Fruit fly (Drosophila melanogaster) whole organism, embryonic: ENCODE results near the gene CG9961.

Source experiments
- Atf3 ChIP-seq: fragments of 200-800 bp; sonication (Bioruptor generic); optimal IDR thresholded peaks from 3 replicates; lab custom pipeline; 2016; ENCODE audit warnings: missing biosample characterization, missing genetic modification characterization
- BtbVII ChIP-seq: fragments of 200-800 bp; sonication (Bioruptor generic); optimal IDR thresholded peaks from 3 replicates; lab custom pipeline; 2017; ENCODE audit warnings: missing biosample characterization, mild to moderate bottlenecking, missing genetic modification characterization
- CG10431 ChIP-seq: fragments of 200-800 bp; sonication (Bioruptor generic); optimal IDR thresholded peaks from 3 replicates; lab custom pipeline; 2018; ENCODE audit warnings: missing biosample characterization, mild to moderate bottlenecking, missing genetic modification characterization
- CG10462 ChIP-seq: fragments of 200-800 bp; sonication (Bioruptor generic); optimal IDR thresholded peaks from 2 replicates; lab custom pipeline; 2016; ENCODE audit warnings: missing biosample characterization, missing genetic modification characterization
- CG11085 ChIP-seq: fragments of 200-800 bp; sonication (Bioruptor generic); IDR thresholded peaks from 2 replicates; pipeline ENCODE4 v1.3.6; 2022; ENCODE audit warnings: missing biosample characterization, missing genetic modification characterization
- CG12071 ChIP-seq: fragments of 200-800 bp; sonication (Bioruptor generic); optimal IDR thresholded peaks from 3 replicates; lab custom pipeline; 2018; ENCODE audit warnings: missing biosample characterization, mild to moderate bottlenecking, missing genetic modification characterization
- CG12391 ChIP-seq: fragments of 200-800 bp; sonication (Bioruptor generic); optimal IDR thresholded peaks from 3 replicates; lab custom pipeline; 2018; ENCODE audit warnings: missing biosample characterization, mild to moderate bottlenecking, missing genetic modification characterization, moderate library complexity
- CG13894 ChIP-seq: fragments of 200-800 bp; sonication (Bioruptor generic); optimal IDR thresholded peaks from 3 replicates; lab custom pipeline; 2018; ENCODE audit warnings: missing biosample characterization, mild to moderate bottlenecking, missing genetic modification characterization, moderate library complexity
- CG14050 ChIP-seq: fragments of 200-800 bp; sonication (Bioruptor generic); IDR thresholded peaks from 3 replicates; pipeline ENCODE4 v1.3.6; 2022; ENCODE audit warnings: missing biosample characterization, missing genetic modification characterization
- CG15269 ChIP-seq: fragments of 200-800 bp; sonication (Bioruptor generic); optimal IDR thresholded peaks from 2 replicates; lab custom pipeline; 2018; ENCODE audit warnings: missing biosample characterization, mild to moderate bottlenecking, missing genetic modification characterization, moderate library complexity
- CG1603 ChIP-seq: fragments of 200-800 bp; sonication (Bioruptor generic); optimal IDR thresholded peaks from 2 replicates; lab custom pipeline; 2019; ENCODE audit warnings: missing biosample characterization, mild to moderate bottlenecking, missing genetic modification characterization, moderate library complexity
- CG16813 ChIP-seq: fragments of 200-800 bp; sonication (Bioruptor generic); IDR thresholded peaks from 3 replicates; pipeline ENCODE4 v1.3.6; 2022; ENCODE audit warnings: missing biosample characterization, missing genetic modification characterization; ENCODE audit not compliant: partially characterized antibody
- CG16815 ChIP-seq: fragments of 200-800 bp; sonication (Bioruptor generic); optimal IDR thresholded peaks from 3 replicates; lab custom pipeline; 2017; ENCODE audit warnings: missing biosample characterization, mild to moderate bottlenecking, missing genetic modification characterization
- CG17802 ChIP-seq: fragments of 200-800 bp; sonication (Bioruptor generic); optimal IDR thresholded peaks from 2 replicates; lab custom pipeline; 2018; ENCODE audit warnings: missing biosample characterization, mild to moderate bottlenecking, missing genetic modification characterization, moderate library complexity
- CG30403 ChIP-seq: fragments of 200-800 bp; sonication (Bioruptor generic); optimal IDR thresholded peaks from 3 replicates; lab custom pipeline; 2016; ENCODE audit warnings: missing biosample characterization, missing genetic modification characterization
- CG34422 ChIP-seq: fragments of 200-800 bp; sonication (Bioruptor generic); IDR thresholded peaks from 3 replicates; pipeline ENCODE4 v1.3.6; 2022; ENCODE audit warnings: missing biosample characterization, missing genetic modification characterization
- CG4707 ChIP-seq: fragments of 200-800 bp; sonication (Bioruptor generic); optimal IDR thresholded peaks from 2 replicates; lab custom pipeline; 2018; ENCODE audit warnings: missing biosample characterization, mild to moderate bottlenecking, missing genetic modification characterization, moderate library complexity
- CG6683 ChIP-seq: fragments of 200-800 bp; sonication (Bioruptor generic); optimal IDR thresholded peaks from 2 replicates; lab custom pipeline; 2017; ENCODE audit warnings: missing biosample characterization, mild to moderate bottlenecking, missing genetic modification characterization, missing genetic modification reagents
- CG6791 ChIP-seq: fragments of 200-800 bp; sonication (Bioruptor generic); IDR thresholded peaks from 3 replicates; pipeline ENCODE4 v1.3.6; 2022; ENCODE audit warnings: missing biosample characterization, missing genetic modification characterization; ENCODE audit not compliant: partially characterized antibody
- CG7987 ChIP-seq: fragments of 200-800 bp; sonication (Bioruptor generic); optimal IDR thresholded peaks from 2 replicates; lab custom pipeline; 2018; ENCODE audit warnings: missing biosample characterization, mild to moderate bottlenecking, missing genetic modification characterization, moderate library complexity
- CG8388 ChIP-seq: fragments of 200-800 bp; sonication (Bioruptor generic); optimal IDR thresholded peaks from 2 replicates; lab custom pipeline; 2019; ENCODE audit warnings: missing biosample characterization, mild to moderate bottlenecking, missing genetic modification characterization, moderate library complexity
- CTCF ChIP-seq: fragments of 200-800 bp; sonication (Bioruptor generic); optimal IDR thresholded peaks from 2 replicates; lab custom pipeline; 2017; ENCODE audit warnings: missing biosample characterization, mild to moderate bottlenecking, missing genetic modification characterization, moderate library complexity
- Ets97D ChIP-seq: fragments of 200-800 bp; sonication (Bioruptor generic); optimal IDR thresholded peaks from 3 replicates; lab custom pipeline; 2016; ENCODE audit warnings: missing biosample characterization, missing genetic modification characterization
- Gsc ChIP-seq: fragments of 200-800 bp; sonication (Bioruptor generic); IDR thresholded peaks from 2 replicates; pipeline ENCODE4 v1.3.6; 2022; ENCODE audit warnings: missing biosample characterization, missing genetic modification characterization
- Hsf ChIP-seq: fragments of 200-800 bp; sonication (Bioruptor generic); optimal IDR thresholded peaks from 3 replicates; lab custom pipeline; 2016; ENCODE audit warnings: missing biosample characterization, missing genetic modification characterization
- Mes4 ChIP-seq: fragments of 200-800 bp; sonication (Bioruptor generic); optimal IDR thresholded peaks from 2 replicates; lab custom pipeline; 2016; ENCODE audit warnings: missing biosample characterization, missing genetic modification characterization
- NC2β ChIP-seq: fragments of 200-800 bp; sonication (Bioruptor generic); optimal IDR thresholded peaks from 2 replicates; lab custom pipeline; 2016; ENCODE audit warnings: missing biosample characterization, missing genetic modification characterization
- Rfx ChIP-seq: fragments of 200-800 bp; sonication (Bioruptor generic); IDR thresholded peaks from 2 replicates; pipeline ENCODE4 v1.3.6; 2022; ENCODE audit warnings: missing biosample characterization, missing genetic modification characterization
- Six4 ChIP-seq: fragments of 200-800 bp; sonication (Bioruptor generic); optimal IDR thresholded peaks from 2 replicates; lab custom pipeline; 2016; ENCODE audit warnings: missing biosample characterization, missing genetic modification characterization
- TFAM ChIP-seq: fragments of 200-800 bp; sonication (Bioruptor generic); optimal IDR thresholded peaks from 2 replicates; lab custom pipeline; 2017; ENCODE audit warnings: missing biosample characterization, missing genetic modification characterization, inconsistent platforms
- Tbp ChIP-seq: fragments of >200 bp; optimal IDR thresholded peaks from 2 replicates; lab custom pipeline; 2018; ENCODE audit warnings: missing biosample characterization, missing genetic modification characterization
- Xrp1 ChIP-seq: fragments of 200-800 bp; sonication (Bioruptor generic); IDR thresholded peaks from 2 replicates; pipeline ENCODE4 v1.3.6; 2022; ENCODE audit warnings: missing biosample characterization, missing genetic modification characterization
- ab ChIP-seq: fragments of 200-800 bp; sonication (Bioruptor generic); optimal IDR thresholded peaks from 2 replicates; lab custom pipeline; 2016; ENCODE audit warnings: missing biosample characterization, missing genetic modification characterization
- disco-r ChIP-seq: fragments of 200-800 bp; sonication (Bioruptor generic); optimal IDR thresholded peaks from 2 replicates; lab custom pipeline; 2016; ENCODE audit warnings: missing biosample characterization, missing genetic modification characterization
- dmrt11E ChIP-seq: fragments of 200-800 bp; sonication (Bioruptor generic); optimal IDR thresholded peaks from 3 replicates; lab custom pipeline; 2018; ENCODE audit warnings: missing biosample characterization, mild to moderate bottlenecking, missing genetic modification characterization, moderate library complexity
- dmrt99B ChIP-seq: fragments of 200-800 bp; sonication (Bioruptor generic); optimal IDR thresholded peaks from 2 replicates; lab custom pipeline; 2018; ENCODE audit warnings: missing biosample characterization, mild to moderate bottlenecking, missing genetic modification characterization, moderate library complexity
- emc ChIP-seq: fragments of 200-800 bp; sonication (Bioruptor generic); optimal IDR thresholded peaks from 2 replicates; lab custom pipeline; 2016; ENCODE audit warnings: missing biosample characterization, missing genetic modification characterization
- fd64A ChIP-seq: fragments of 200-800 bp; sonication (Bioruptor generic); optimal IDR thresholded peaks from 3 replicates; lab custom pipeline; 2018; ENCODE audit warnings: missing biosample characterization, mild to moderate bottlenecking, missing genetic modification characterization
- gro ChIP-seq: fragments of 200-800 bp; sonication (Bioruptor generic); optimal IDR thresholded peaks from 2 replicates; lab custom pipeline; 2016; ENCODE audit warnings: missing biosample characterization, missing genetic modification characterization
- hb ChIP-seq: fragments of 200-800 bp; sonication (Bioruptor generic); IDR thresholded peaks from 3 replicates; pipeline ENCODE4 v1.3.6; 2022; ENCODE audit warnings: missing biosample characterization, missing genetic modification characterization; ENCODE audit not compliant: partially characterized antibody
- hkb ChIP-seq, 2 experiments: fragments of 200-800 bp in 1 of 2; fragments of >200 bp in 1 of 2; sonication (Bioruptor generic) in 1 of 2; IDR thresholded peaks in 1 of 2; optimal IDR thresholded peaks in 1 of 2; 2 replicates each; pipeline versions ENCODE4 v1.3.6 to Lab custom; 2017 to 2022; ENCODE audit warnings: missing biosample characterization in 1 of 2, missing genetic modification characterization in 1 of 2
- jigr1 ChIP-seq: fragments of 200-800 bp; sonication (Bioruptor generic); IDR thresholded peaks from 3 replicates; pipeline ENCODE4 v1.3.6; 2022; ENCODE audit warnings: missing biosample characterization, missing genetic modification characterization
- lmd ChIP-seq: fragments of 200-800 bp; sonication (Bioruptor generic); IDR thresholded peaks from 2 replicates; pipeline ENCODE4 v1.3.6; 2022; ENCODE audit warnings: missing biosample characterization, missing genetic modification characterization
- nau ChIP-seq: fragments of 200-800 bp; sonication (Bioruptor generic); optimal IDR thresholded peaks from 3 replicates; lab custom pipeline; 2017; ENCODE audit warnings: missing biosample characterization, mild to moderate bottlenecking, missing genetic modification characterization, missing genetic modification reagents
- pb ChIP-seq: fragments of 200-800 bp; sonication (Bioruptor generic); optimal IDR thresholded peaks from 3 replicates; lab custom pipeline; 2016; ENCODE audit warnings: missing biosample characterization, missing genetic modification characterization
- pzg ChIP-seq: fragments of 200-800 bp; sonication (Bioruptor generic); optimal IDR thresholded peaks from 3 replicates; lab custom pipeline; 2018; ENCODE audit warnings: missing biosample characterization, mild to moderate bottlenecking, missing genetic modification characterization, moderate library complexity
- run ChIP-seq: fragments of 200-800 bp; sonication (Bioruptor generic); optimal IDR thresholded peaks from 3 replicates; lab custom pipeline; 2018; ENCODE audit warnings: missing biosample characterization, mild to moderate bottlenecking, missing genetic modification characterization
- tap ChIP-seq: fragments of 200-800 bp; optimal IDR thresholded peaks from 3 replicates; lab custom pipeline; 2019; ENCODE audit warnings: missing biosample characterization, mild to moderate bottlenecking, missing genetic modification characterization, moderate library complexity
- toy ChIP-seq: fragments of 200-800 bp; sonication (Bioruptor generic); IDR thresholded peaks from 2 replicates; pipeline ENCODE4 v1.3.6; 2022; ENCODE audit warnings: missing biosample characterization, missing genetic modification characterization

The CG9961 gene

DNA sequence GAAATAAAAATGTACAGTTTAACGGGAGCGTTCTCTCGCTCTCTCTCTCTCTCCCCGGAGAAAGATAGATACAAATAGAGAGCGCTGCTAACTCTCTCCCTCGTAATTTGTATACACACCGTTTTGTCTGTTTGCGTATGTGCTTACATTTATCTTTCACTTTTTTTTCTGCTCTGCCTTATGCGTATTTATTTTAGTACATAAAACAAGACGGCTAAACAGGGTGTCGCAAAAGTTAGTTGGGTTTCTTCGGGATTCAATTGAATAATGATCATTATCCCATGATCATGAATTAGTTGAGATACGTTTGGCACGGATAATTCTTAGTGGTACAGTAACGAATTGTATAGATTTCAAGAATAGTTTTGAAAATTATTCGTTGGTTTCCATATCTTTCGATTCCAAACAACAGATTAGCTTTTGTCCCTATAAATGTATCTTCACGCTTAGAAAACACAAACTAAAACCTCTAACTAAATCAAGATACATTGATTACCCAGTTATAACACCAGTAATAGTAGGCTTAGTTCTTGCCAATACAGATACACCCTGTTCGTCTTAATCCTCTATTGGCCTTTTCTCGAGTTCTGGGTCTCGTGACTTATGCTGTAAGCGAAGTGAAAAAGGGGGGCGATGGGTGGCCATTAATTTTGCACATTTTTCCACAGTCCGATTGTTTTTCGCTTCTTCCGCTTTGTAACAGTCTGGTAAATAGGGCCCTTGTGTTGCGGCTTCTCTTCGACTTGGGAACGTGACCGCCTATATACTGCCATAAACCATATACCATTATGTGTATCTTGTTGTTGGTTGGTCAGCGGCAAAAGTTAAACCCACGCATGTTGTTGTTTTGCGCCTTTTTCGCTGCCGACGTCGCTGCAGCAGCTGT is 9.9 kb upstream of the CG9961 start (continued):
- peak; percentile 88 for TF ChIP-seq fd64A
- TF ChIP-seq CG16815 (GFP tag; lab: Kevin White, UChicago) = peak; percentile 41
- TF ChIP-seq CG34422 (GFP tag; lab: Robert Waterston, UW) = no peak
- TF ChIP-seq dmrt11E (tag; lab: Kevin White, UChicago) = peak; percentile 52
- peak; percentile 87 for TF ChIP-seq nau (GFP tag; lab: Kevin White, UChicago)
- TF ChIP-seq Six4 = peak; percentile 53
- no peak for TF ChIP-seq toy (GFP tag; lab: Robert Waterston, UW)
- peak; percentile 75 for TF ChIP-seq CG7987 (GFP tag; lab: Kevin White, UChicago)
- TF ChIP-seq Ets97D (GFP tag; lab: Kevin White, UChicago) = no peak
- no peak for TF ChIP-seq lmd (GFP tag; lab: Robert Waterston, UW)
- TF ChIP-seq CG10431 (GFP tag; lab: Kevin White, UChicago) = peak; percentile 89
- no peak for TF ChIP-seq CG16813 (GFP tag; lab: Robert Waterston, UW)
- peak; percentile 56 for TF ChIP-seq run (tag; lab: Kevin White, UChicago)
- TF ChIP-seq Tbp (GFP tag; lab: Kevin White, UChicago) = no peak
- TF ChIP-seq emc = peak; percentile 62
- no peak for TF ChIP-seq CG11085 (GFP tag; lab: Robert Waterston, UW)
- peak; percentile 73 for TF ChIP-seq Mes4 (GFP tag; lab: Kevin White, UChicago)
- peak; percentile 70 for TF ChIP-seq pb
- peak; percentile 49 for TF ChIP-seq gro (GFP tag; lab: Kevin White, UChicago)
- TF ChIP-seq TFAM (GFP tag; lab: Kevin White, UChicago) = peak; percentile 65
- peak; percentile 86 for TF ChIP-seq dmrt99B (tag; lab: Kevin White, UChicago)
- peak; percentile 28 for TF ChIP-seq NC2β (GFP tag; lab: Kevin White, UChicago)
- TF ChIP-seq CG1603 = peak; percentile 65
- TF ChIP-seq CG12391 (tag; lab: Kevin White, UChicago) = peak; percentile 86
- peak; percentile 82 for TF ChIP-seq CG13894
- TF ChIP-seq CG30403 (GFP tag; lab: Kevin White, UChicago) = peak; percentile 86
- no peak for TF ChIP-seq CG14050 (GFP tag; lab: Robert Waterston, UW)
- TF ChIP-seq CG8388 (GFP tag; lab: Kevin White, UChicago) = peak; percentile 73
- no peak for TF ChIP-seq CG17802
- no peak for TF ChIP-seq hkb (optimal IDR thresholded peaks at IDR 0.05; lab: Kevin White, UChicago)
- no peak for TF ChIP-seq hkb (GFP tag; IDR thresholded peaks at IDR 0.05; lab: Robert Waterston, UW)
- TF ChIP-seq jigr1 = no peak
- TF ChIP-seq CG6683 = peak; percentile 75
- no peak for TF ChIP-seq Rfx (GFP tag; lab: Robert Waterston, UW)
- peak; percentile 80 for TF ChIP-seq CG15269 (tag; lab: Kevin White, UChicago)
- TF ChIP-seq Atf3 = no peak
- peak; percentile 88 for TF ChIP-seq CG4707
- peak; percentile 41 for TF ChIP-seq CTCF
- no peak for TF ChIP-seq Xrp1 (GFP tag; lab: Robert Waterston, UW)
- TF ChIP-seq ab (GFP tag; lab: Kevin White, UChicago) = no peak
- TF ChIP-seq pzg = no peak
- peak; percentile 59 for TF ChIP-seq CG10462 (GFP tag; lab: Kevin White, UChicago)
- TF ChIP-seq hb (GFP tag; lab: Robert Waterston, UW) = no peak
- peak; percentile 87 for TF ChIP-seq tap (tag; lab: Kevin White, UChicago)
- peak; percentile 72 for TF ChIP-seq Hsf
- TF ChIP-seq BtbVII = peak; percentile 93
- TF ChIP-seq Gsc (GFP tag; lab: Robert Waterston, UW) = no peak
- peak; percentile 74 for TF ChIP-seq disco-r (GFP tag; lab: Kevin White, UChicago)
- peak; percentile 85 for TF ChIP-seq CG12071 (GFP tag; lab: Kevin White, UChicago)
- no peak for TF ChIP-seq CG6791
